Worm (Caenorhabditis elegans) whole organism, L2 larva: Measurements from ENCODE around the gene R10D12.1.

Experiments
- C34F6.9 ChIP-seq: fragments of 150-350 bp; optimal IDR thresholded peaks from 2 replicates; lab custom pipeline; 2014; ENCODE audit warnings: missing biosample characterization, missing genetic modification characterization
- F13H6.1 ChIP-seq: sonication (generic microtip); optimal IDR thresholded peaks from 2 replicates; lab custom pipeline; 2016; ENCODE audit warnings: missing genetic modification characterization, missing compliant biosample characterization
- Y55F3AM.14 ChIP-seq: fragments of 200-800 bp; sonication (Bioruptor generic); optimal IDR thresholded peaks from 2 replicates; lab custom pipeline; 2018; ENCODE audit warnings: mild to moderate bottlenecking, missing genetic modification characterization, missing compliant biosample characterization
- ZK546.5 ChIP-seq: sonication (generic microtip); optimal IDR thresholded peaks from 2 replicates; lab custom pipeline; 2017; ENCODE audit warnings: missing biosample characterization, missing genetic modification characterization
- alr-1 ChIP-seq: fragments of 150-350 bp; optimal IDR thresholded peaks from 2 replicates; lab custom pipeline; 2014; ENCODE audit warnings: missing biosample characterization, missing genetic modification characterization
- aly-2 ChIP-seq: fragments of 150-350 bp; optimal IDR thresholded peaks from 2 replicates; lab custom pipeline; 2014; ENCODE audit warnings: missing biosample characterization, missing genetic modification characterization
- ama-1 ChIP-seq: fragments of 150-350 bp; optimal IDR thresholded peaks from 2 replicates; lab custom pipeline; 2018; ENCODE audit warnings: inconsistent platforms
- blmp-1 ChIP-seq: sonication (generic microtip); optimal IDR thresholded peaks from 2 replicates; lab custom pipeline; 2017; ENCODE audit warnings: missing genetic modification characterization, mild to moderate bottlenecking, missing compliant biosample characterization, antibody characterized with exemption, moderate library complexity; ENCODE audit not compliant: insufficient read depth
- ceh-82 ChIP-seq: fragments of 150-350 bp; optimal IDR thresholded peaks from 2 replicates; lab custom pipeline; 2014; ENCODE audit warnings: missing biosample characterization, missing genetic modification characterization
- crh-2 ChIP-seq: sonication (generic microtip); optimal IDR thresholded peaks from 2 replicates; lab custom pipeline; 2017; ENCODE audit warnings: missing biosample characterization, missing genetic modification characterization
- egl-27 ChIP-seq: sonication (generic microtip); optimal IDR thresholded peaks from 3 replicates; lab custom pipeline; 2017; ENCODE audit warnings: missing biosample characterization, missing genetic modification reagents, missing genetic modification characterization
- elt-1 ChIP-seq: fragments of 150-350 bp; optimal IDR thresholded peaks from 2 replicates; lab custom pipeline; 2014; ENCODE audit warnings: missing biosample characterization, missing genetic modification characterization
- elt-3 ChIP-seq: sonication (generic microtip); optimal IDR thresholded peaks from 2 replicates; lab custom pipeline; 2017; ENCODE audit warnings: missing biosample characterization, missing genetic modification characterization
- fos-1 ChIP-seq: fragments of 150-350 bp; optimal IDR thresholded peaks from 2 replicates; lab custom pipeline; 2014; ENCODE audit warnings: missing biosample characterization, missing genetic modification characterization
- gmeb-1 ChIP-seq: fragments of 150-350 bp; optimal IDR thresholded peaks from 2 replicates; lab custom pipeline; 2014; ENCODE audit warnings: missing biosample characterization, missing genetic modification characterization
- lin-11 ChIP-seq: fragments of 150-350 bp; sonication (generic microtip); optimal IDR thresholded peaks from 2 replicates; lab custom pipeline; 2014; ENCODE audit warnings: missing biosample characterization, missing genetic modification characterization, inconsistent platforms, mixed read lengths
- lin-13 ChIP-seq: fragments of 150-350 bp; optimal IDR thresholded peaks from 2 replicates; lab custom pipeline; 2014; ENCODE audit warnings: missing biosample characterization, missing genetic modification reagents, missing genetic modification characterization
- lin-39 ChIP-seq: fragments of 150-350 bp; optimal IDR thresholded peaks from 2 replicates; lab custom pipeline; 2014; ENCODE audit warnings: missing biosample characterization, missing genetic modification reagents, missing genetic modification characterization
- lsy-2 ChIP-seq, 2 experiments: fragments of 150-350 bp in 1 of 2; sonication (generic microtip) in 1 of 2; optimal IDR thresholded peaks; 2 replicates each; lab custom pipeline; 2014 to 2017; ENCODE audit warnings: missing biosample characterization in 2 of 2, missing genetic modification characterization in 2 of 2
- mab-5 ChIP-seq: fragments of 150-350 bp; optimal IDR thresholded peaks from 2 replicates; lab custom pipeline; 2014; ENCODE audit warnings: missing biosample characterization, missing genetic modification characterization
- mbf-1 ChIP-seq: sonication (generic microtip); optimal IDR thresholded peaks from 2 replicates; lab custom pipeline; 2017; ENCODE audit warnings: missing biosample characterization, missing genetic modification characterization
- mdl-1 ChIP-seq, 2 experiments: fragments of 150-350 bp in 1 of 2; sonication (generic microtip) in 1 of 2; optimal IDR thresholded peaks; 2 replicates each; lab custom pipeline; 2017; ENCODE audit warnings: missing biosample characterization in 2 of 2, missing genetic modification characterization in 2 of 2
- nhr-10 ChIP-seq: sonication (generic microtip); optimal IDR thresholded peaks from 2 replicates; lab custom pipeline; 2017; ENCODE audit warnings: missing biosample characterization, missing genetic modification characterization
- nhr-11 ChIP-seq: fragments of 150-350 bp; optimal IDR thresholded peaks from 2 replicates; lab custom pipeline; 2014; ENCODE audit warnings: missing biosample characterization, missing genetic modification characterization
- nhr-12 ChIP-seq: fragments of 150-350 bp; optimal IDR thresholded peaks from 2 replicates; lab custom pipeline; 2014; ENCODE audit warnings: missing biosample characterization, missing genetic modification characterization
- nhr-129 ChIP-seq: fragments of 150-350 bp; optimal IDR thresholded peaks from 2 replicates; lab custom pipeline; 2014; ENCODE audit warnings: missing biosample characterization, missing genetic modification characterization
- nhr-21 ChIP-seq: fragments of 150-350 bp; optimal IDR thresholded peaks from 2 replicates; lab custom pipeline; 2014; ENCODE audit warnings: missing biosample characterization, missing genetic modification characterization
- nhr-23 ChIP-seq: fragments of 150-350 bp; optimal IDR thresholded peaks from 2 replicates; lab custom pipeline; 2014; ENCODE audit warnings: missing biosample characterization, missing genetic modification reagents, missing genetic modification characterization
- nhr-25 ChIP-seq: fragments of 150-350 bp; sonication (generic microtip); optimal IDR thresholded peaks from 3 replicates; lab custom pipeline; 2014; ENCODE audit warnings: missing biosample characterization, missing genetic modification characterization
- nhr-77 ChIP-seq: fragments of 150-350 bp; optimal IDR thresholded peaks from 2 replicates; lab custom pipeline; 2014; ENCODE audit warnings: missing biosample characterization, missing genetic modification characterization
- sem-4 ChIP-seq: fragments of 150-350 bp; optimal IDR thresholded peaks from 2 replicates; lab custom pipeline; 2014; ENCODE audit warnings: missing biosample characterization, missing genetic modification reagents, missing genetic modification characterization
- skn-1 ChIP-seq: sonication (generic microtip); optimal IDR thresholded peaks from 2 replicates; lab custom pipeline; 2017; ENCODE audit warnings: missing biosample characterization, missing genetic modification characterization
- sma-3 ChIP-seq: sonication (generic microtip); optimal IDR thresholded peaks from 2 replicates; lab custom pipeline; 2016; ENCODE audit warnings: missing genetic modification reagents, missing genetic modification characterization, missing compliant biosample characterization
- sma-9 ChIP-seq, 2 experiments: fragments of 150-350 bp in 1 of 2; sonication (generic microtip) in 1 of 2; optimal IDR thresholded peaks; 2 replicates each; lab custom pipeline; 2014 to 2016; ENCODE audit warnings: missing genetic modification characterization in 2 of 2, mild to moderate bottlenecking in 1 of 2, missing biosample characterization in 1 of 2, missing compliant biosample characterization in 1 of 2, missing genetic modification reagents in 1 of 2, moderate library complexity in 1 of 2
- unc-39 ChIP-seq: fragments of 150-350 bp; optimal IDR thresholded peaks from 2 replicates; lab custom pipeline; 2014; ENCODE audit warnings: missing biosample characterization, missing genetic modification characterization
- unc-55 ChIP-seq: fragments of 150-350 bp; sonication (generic microtip); optimal IDR thresholded peaks from 3 replicates; lab custom pipeline; 2014; ENCODE audit warnings: missing biosample characterization, missing genetic modification reagents, missing genetic modification characterization
- unc-62 ChIP-seq: fragments of 150-350 bp; optimal IDR thresholded peaks from 2 replicates; lab custom pipeline; 2014; ENCODE audit warnings: missing biosample characterization, missing genetic modification reagents, missing genetic modification characterization
- zag-1 ChIP-seq: fragments of 150-350 bp; optimal IDR thresholded peaks from 2 replicates; lab custom pipeline; 2014; ENCODE audit warnings: missing biosample characterization, missing genetic modification characterization
- ztf-1 ChIP-seq: fragments of 200-800 bp; sonication (Bioruptor generic); conservative IDR thresholded peaks from 2 replicates; pipeline ENCODE4 v1.3.6; 2022; ENCODE audit warnings: missing genetic modification characterization, missing compliant biosample characterization
- ztf-11 ChIP-seq: sonication (generic microtip); optimal IDR thresholded peaks from 2 replicates; lab custom pipeline; 2017; ENCODE audit warnings: missing biosample characterization, missing genetic modification characterization

R10D12.1 gene

ce11 chrV:13906166-13906565 is 28.3 kb downstream of the R10D12.1 start, which contains the start of gene stdh-1:
Gene stdh-1 (plus strand): TSS chrV:13906492.
- TF ChIP-seq ama-1 (lab: Kevin White, UChicago) (no peak), nhr-129 (tag; lab: Kevin White, UChicago) (peak; percentile 21), nhr-77 (tag; lab: Kevin White, UChicago) (no peak), sem-4 (tag; lab: Kevin White, UChicago) (no peak), unc-62 (GFP tag; lab: Kevin White, UChicago) (no peak), ZK546.5 (no peak), alr-1 (tag; lab: Kevin White, UChicago) (no peak), elt-3 (tag; lab: Kevin White, UChicago) (no peak), lsy-2 (tag; optimal IDR thresholded peaks at IDR 0.05; lab: Kevin White, UChicago) (no peak), nhr-21 (tag; lab: Kevin White, UChicago) (peak; percentile 4), egl-27 (tag; lab: Kevin White, UChicago) (no peak), lin-39 (tag; lab: Kevin White, UChicago) (no peak), aly-2 (tag; lab: Kevin White, UChicago) (no peak), gmeb-1 (tag; lab: Kevin White, UChicago) (no peak), C34F6.9 (tag; lab: Kevin White, UChicago) (peak; percentile 34), crh-2 (tag; lab: Kevin White, UChicago) (no peak), elt-1 (tag; lab: Kevin White, UChicago) (no peak), lin-13 (GFP tag; lab: Kevin White, UChicago) (no peak), ztf-1 (GFP tag; lab: Robert Waterston, UW) (no peak), nhr-11 (no peak), F13H6.1 (tag; lab: Kevin White, UChicago) (no peak), sma-9 (GFP tag; optimal IDR thresholded peaks at IDR 0.05; lab: Kevin White, UChicago) (peak; percentile 28), sma-9 (tag; optimal IDR thresholded peaks at IDR 0.05; lab: Kevin White, UChicago) (no peak), nhr-23 (tag; lab: Kevin White, UChicago) (no peak), fos-1 (tag; lab: Kevin White, UChicago) (no peak), mbf-1 (tag; lab: Kevin White, UChicago) (no peak), ceh-82 (tag; lab: Kevin White, UChicago) (no peak), blmp-1 (no peak), skn-1 (tag; lab: Kevin White, UChicago) (no peak), lin-11 (tag; lab: Kevin White, UChicago) (no peak), nhr-10 (tag; lab: Kevin White, UChicago) (no peak), mab-5 (no peak), Y55F3AM.14 (GFP tag; lab: Kevin White, UChicago) (no peak), sma-3 (GFP tag; lab: Kevin White, UChicago) (no peak), zag-1 (tag; lab: Kevin White, UChicago) (no peak)

DNA sequence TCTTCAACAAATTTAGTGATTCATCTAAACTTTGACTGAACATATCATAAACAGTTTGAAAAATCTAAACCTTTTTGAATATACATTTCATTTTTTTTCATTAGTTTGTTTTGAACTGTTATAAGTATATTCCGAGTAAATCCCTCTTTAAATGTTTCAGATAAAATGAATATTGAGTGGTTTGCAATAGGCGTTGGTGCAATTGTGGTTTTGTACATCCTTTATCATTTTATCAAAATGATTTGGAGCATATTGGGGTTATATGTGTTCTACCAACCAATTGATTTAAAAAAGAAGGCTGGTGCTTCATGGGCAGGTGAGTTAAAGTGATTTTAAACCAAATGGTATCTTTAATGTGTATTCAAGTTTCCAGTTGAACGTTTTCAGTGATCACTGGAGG is 30.0 kb downstream of the R10D12.1 start, which contains the start of gene stdh-3:
Gene stdh-3 (plus strand): TSS at position 166 of the 400 bp plus-strand sequence.
- TF ChIP-seq sma-9 (GFP tag; optimal IDR thresholded peaks at IDR 0.05; lab: Kevin White, UChicago) (no peak), sma-9 (tag; optimal IDR thresholded peaks at IDR 0.05; lab: Kevin White, UChicago) (no peak), mbf-1 (tag; lab: Kevin White, UChicago) (no peak), gmeb-1 (tag; lab: Kevin White, UChicago) (no peak), nhr-12 (tag; lab: Kevin White, UChicago) (no peak), unc-39 (no peak), ztf-1 (GFP tag; lab: Robert Waterston, UW) (no peak), nhr-25 (no peak), lin-13 (GFP tag; lab: Kevin White, UChicago) (no peak), lin-11 (tag; lab: Kevin White, UChicago) (no peak), unc-55 (GFP tag; lab: Kevin White, UChicago) (no peak), ama-1 (lab: Kevin White, UChicago) (no peak), elt-3 (tag; lab: Kevin White, UChicago) (no peak), nhr-10 (tag; lab: Kevin White, UChicago) (no peak), sem-4 (tag; lab: Kevin White, UChicago) (no peak), ztf-11 (no peak), nhr-23 (tag; lab: Kevin White, UChicago) (no peak), mdl-1 (tag; optimal IDR thresholded peaks at IDR 0.05; lab: Kevin White, UChicago) (no peak), F13H6.1 (tag; lab: Kevin White, UChicago) (no peak), ZK546.5 (no peak), blmp-1 (no peak)
